Worm (Caenorhabditis elegans): ENCODE results near the gene copg-1.

DNA sequence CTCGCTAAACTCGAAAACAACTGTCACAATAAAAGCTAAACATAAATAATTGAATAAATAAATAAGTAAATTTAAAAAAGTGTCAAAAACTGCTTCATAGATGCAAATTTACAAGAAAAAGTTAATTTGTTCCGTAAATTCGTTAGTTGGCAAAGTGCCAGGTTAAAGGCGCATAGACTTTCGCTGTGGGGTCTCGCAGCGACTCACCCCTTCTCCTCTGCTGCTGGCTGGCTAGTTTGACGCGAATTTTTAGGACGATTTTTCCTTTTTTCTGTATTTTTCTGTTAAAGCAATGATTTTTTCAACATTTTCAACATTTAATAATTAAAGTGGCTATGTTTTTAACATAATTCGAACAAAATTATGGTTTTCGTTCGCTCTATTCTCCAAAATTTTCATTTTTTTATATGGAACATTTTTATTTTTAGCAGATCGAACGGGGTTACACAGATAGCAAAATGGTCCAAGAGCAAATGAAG is 24.5 kb downstream of the copg-1 start, which contains the start of gene rack-1:
- TF ChIP-seq ama-1 (optimal IDR thresholded peaks at IDR 0.05) (no peak), hnd-1 (tag; optimal IDR thresholded peaks at IDR 0.05) (no peak), tbx-11 (GFP tag; IDR thresholded peaks at IDR 0.05) (no peak)

Measured in whole organism, early embryonic.